Fruit fly (Drosophila melanogaster) S2 (cell line): ENCODE results near the gene lectin-37Db.

Experiments used
- CG8478 ChIP-seq: fragments of >200 bp; optimal IDR thresholded peaks from 2 replicates; lab custom pipeline; 2018
- CTCF ChIP-seq, 2 experiments: fragments of >200 bp; optimal IDR thresholded peaks; 2 replicates each; lab custom pipeline; 2018

Gene lectin-37Db

DNA sequence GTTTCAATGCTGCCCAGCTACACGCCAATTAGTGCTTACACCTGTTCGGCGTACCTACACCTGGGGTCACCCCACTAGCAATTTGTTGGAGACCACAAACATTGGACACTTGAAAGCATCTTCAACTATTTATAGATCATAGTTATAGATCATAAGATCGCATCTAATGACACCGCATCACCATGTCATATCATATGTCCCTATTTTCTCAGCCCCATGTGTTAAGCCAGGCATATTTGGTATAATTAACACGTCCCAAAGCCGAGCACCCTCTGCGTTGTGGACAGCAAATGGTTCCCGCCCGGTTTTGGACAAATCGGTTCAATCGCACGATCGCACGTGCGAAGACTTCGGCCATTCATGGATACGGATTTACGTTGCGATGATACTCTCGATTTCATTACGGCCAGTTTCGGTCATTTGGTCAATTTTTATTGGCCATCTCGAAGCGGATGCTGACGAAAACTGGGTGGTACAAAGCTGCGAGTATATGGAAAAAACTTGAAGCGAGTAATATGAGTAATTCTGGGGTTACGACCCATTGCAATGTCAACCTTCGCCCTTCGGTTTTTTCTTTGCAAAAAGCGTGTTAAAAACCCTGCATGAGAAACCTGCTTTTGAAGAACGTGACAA, 20.8 kb downstream of the lectin-37Db start:
- no peak for TF ChIP-seq CG8478
- no peak for TF ChIP-seq CTCF (optimal IDR thresholded peaks at IDR 0.05; lab: Kevin White, UChicago)

DNA sequence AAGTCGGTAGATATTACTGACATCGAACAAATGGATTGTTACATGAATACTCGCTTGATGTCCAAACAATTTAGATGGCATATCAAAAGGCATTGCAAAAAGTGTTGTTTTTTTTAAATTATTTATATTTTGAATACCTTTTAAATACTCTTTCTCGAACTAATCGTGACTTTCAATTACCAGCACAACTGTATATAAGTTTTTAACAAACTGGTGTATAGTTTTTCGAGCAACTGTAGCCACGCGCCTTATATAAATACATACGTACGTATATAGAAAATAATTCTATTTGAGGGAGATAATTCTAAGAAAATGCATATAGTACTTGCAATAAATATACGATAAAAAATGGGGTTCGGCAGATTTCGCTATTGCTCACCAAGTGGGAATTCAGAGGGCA, 21.4 kb downstream of the lectin-37Db start:
- TF ChIP-seq CTCF (optimal IDR thresholded peaks at IDR 0.05; lab: Kevin White, UChicago) (no peak), CG8478 (no peak)

DNA sequence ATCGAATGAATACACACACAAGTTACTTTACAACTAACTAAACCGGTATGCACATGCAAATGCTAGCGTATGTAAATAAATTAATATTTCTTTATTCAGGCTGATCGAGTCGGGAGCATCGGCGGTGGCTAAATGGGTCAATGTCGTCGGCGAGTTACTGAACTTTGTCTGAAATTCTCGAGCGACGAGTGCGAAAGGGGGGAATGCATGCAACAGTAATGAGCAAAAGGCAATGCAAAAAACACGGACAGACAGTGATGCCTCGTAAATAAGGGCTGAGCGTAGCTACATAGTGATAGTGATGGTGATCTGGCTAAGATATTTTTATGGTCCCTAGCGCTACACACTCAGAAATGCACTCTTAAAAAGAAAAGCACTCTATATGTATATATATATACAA, 21.9 kb downstream of the lectin-37Db start:
- TF ChIP-seq CTCF (optimal IDR thresholded peaks at IDR 0.05; lab: Kevin White, UChicago) (no peak), CG8478 (no peak)

DNA sequence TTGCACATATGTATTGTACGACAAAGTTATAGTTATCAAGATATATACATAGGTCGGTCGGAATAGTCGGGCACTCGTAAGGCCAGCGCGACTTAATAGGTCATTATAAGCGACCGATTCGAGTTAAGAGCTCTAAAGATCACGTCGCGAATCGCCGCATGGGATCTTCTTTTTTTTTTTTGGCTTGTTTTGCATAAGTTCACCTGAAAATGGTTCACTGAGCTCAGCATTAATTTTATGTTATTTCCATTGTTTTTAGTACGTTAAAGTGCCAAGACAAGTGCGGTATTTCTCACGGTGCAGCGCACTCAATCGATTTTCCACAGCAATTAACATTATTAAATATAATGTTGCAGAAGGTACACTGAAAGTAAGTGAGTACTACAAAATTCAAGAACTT, 22.5 kb downstream of the lectin-37Db start:
- TF ChIP-seq CG8478 = no peak
- TF ChIP-seq CTCF (optimal IDR thresholded peaks at IDR 0.05; lab: Kevin White, UChicago) = no peak

DNA sequence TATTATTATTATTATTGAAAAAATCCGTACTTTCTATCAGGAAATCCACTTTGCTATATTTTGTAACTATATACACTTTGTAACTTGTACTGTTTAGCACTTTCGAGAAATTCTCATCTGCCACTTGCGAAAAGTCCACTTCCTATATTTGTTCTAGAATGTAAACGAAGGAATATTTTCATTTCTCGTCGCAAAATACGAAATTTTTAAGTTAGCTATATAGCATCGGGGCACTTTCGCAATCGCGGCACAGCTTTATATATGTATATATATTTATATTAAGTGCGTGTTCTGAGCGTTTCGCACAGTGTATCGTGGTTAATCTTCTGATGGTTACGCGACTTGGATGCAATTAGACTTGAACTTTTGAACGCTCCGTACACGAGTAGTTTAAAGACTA, 22.9 kb downstream of the lectin-37Db start, which contains the start of gene RanGAP:
RanGAP (plus strand) TSS at position 169 of the 400 bp plus-strand sequence.
- TF ChIP-seq CG8478 = no peak
- TF ChIP-seq CTCF (optimal IDR thresholded peaks at IDR 0.05; lab: Kevin White, UChicago) = no peak

DNA sequence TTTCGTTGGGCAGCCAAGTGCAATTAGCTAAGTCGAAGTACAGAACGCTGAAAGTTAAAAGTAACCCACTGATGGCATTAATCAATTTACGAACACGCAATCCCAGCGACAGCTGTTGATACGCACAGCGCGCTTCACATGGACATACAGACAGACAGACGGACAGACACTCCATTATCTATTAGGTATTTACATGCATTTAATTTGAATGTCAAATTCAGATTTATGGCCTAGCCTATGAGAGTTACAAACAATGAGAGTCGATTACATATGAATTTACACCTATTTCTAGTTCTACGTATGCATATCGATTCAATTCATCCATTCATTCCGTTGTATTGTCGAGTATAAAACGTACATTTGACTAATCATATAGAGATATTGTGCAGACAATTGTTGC, 23.8 kb downstream of the lectin-37Db start, which contains the start of gene CG10237:
CG10237 (minus strand) TSS at position 101 of the 400 bp plus-strand sequence.
- no peak for TF ChIP-seq CG8478
- TF ChIP-seq CTCF (optimal IDR thresholded peaks at IDR 0.05; lab: Kevin White, UChicago) = no peak

DNA sequence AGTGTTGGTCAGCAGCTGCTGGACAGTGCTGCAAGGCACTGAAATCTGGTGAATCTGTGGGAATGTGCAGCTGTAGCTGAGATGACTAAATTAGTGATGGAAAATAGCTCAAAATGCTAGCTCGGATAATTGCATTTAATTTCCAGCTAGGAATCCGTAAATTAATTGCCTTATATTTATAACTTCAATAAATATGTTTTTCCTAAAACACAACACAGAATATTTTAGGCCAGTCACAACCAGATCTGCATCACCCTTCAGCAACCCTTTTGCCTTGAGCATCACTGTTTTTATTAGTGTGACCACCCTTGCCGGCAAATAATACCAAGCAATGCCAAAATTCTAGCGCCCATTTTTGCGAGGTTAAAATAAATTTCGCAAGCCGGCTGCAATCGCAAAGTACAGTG, 25.9 kb downstream of the lectin-37Db start, which contains the start of gene Hs2st:
Hs2st (minus strand) TSS at position 17 of the 407 bp plus-strand sequence.
- TF ChIP-seq CG8478 (no peak), CTCF (optimal IDR thresholded peaks at IDR 0.05; lab: Kevin White, UChicago) (no peak)

DNA sequence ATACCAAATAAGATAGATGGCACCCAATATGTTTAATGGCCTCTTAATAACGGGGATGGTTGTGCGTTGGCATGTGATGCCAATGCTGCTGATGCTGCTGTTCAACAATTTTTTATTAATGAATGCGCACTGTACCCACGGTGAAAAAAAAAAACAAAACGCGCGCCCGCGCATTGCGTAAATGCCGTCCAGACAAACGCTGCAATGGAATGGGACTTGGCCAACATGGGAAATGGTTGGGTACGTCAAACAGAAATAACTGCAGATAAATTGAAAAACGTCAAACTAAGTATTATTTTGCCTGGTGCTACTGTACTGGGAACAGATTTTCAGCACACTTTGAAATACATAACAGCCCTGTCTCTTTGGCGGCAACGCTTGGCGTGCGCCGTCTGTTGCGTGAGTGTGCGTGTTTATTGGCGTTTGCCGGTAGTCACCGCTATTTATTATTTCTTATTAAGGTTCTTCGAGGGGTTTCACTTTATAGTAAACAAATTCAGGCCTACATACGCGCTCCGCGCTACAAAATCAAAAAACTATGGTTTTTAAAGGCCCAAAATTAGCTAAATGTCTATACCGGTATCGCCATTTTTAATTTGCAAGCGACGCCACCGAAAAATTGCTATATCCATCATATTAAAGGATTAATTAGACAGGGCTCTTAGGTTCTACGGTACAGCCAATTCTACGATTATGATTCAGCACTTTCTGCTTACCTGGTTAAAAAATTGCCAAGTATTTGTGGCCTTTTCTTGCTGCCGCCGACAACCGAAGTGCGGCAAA, 33.9 kb downstream of the lectin-37Db start:
- TF ChIP-seq CG8478 (no peak), CTCF (optimal IDR thresholded peaks at IDR 0.05; lab: Kevin White, UChicago) (no peak)

DNA sequence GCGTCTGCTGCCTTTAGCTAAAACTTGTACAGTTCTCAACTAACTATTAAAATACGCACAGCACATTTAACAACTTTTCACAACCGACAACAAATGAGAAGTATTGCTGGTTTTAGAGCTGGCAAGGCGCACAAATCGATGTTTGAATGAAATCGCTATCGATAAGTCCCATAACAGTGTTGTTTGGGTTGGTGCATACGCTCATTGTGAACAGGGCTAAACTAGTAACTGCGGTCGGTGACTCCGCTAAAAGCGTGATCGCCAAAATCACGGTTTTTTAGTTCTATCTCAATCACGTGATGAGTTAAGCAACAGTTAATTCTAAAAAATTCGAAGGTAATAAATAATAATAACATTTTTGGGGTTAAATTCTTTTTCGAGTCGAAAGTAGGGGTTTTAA, 34.5 kb downstream of the lectin-37Db start, which contains the start of gene Top2:
Top2 (minus strand) TSS at position 110 of the 400 bp plus-strand sequence.
- no peak for TF ChIP-seq CG8478
- peak; percentile 72 to 74 for TF ChIP-seq CTCF (optimal IDR thresholded peaks at IDR 0.05; lab: Kevin White, UChicago)

DNA sequence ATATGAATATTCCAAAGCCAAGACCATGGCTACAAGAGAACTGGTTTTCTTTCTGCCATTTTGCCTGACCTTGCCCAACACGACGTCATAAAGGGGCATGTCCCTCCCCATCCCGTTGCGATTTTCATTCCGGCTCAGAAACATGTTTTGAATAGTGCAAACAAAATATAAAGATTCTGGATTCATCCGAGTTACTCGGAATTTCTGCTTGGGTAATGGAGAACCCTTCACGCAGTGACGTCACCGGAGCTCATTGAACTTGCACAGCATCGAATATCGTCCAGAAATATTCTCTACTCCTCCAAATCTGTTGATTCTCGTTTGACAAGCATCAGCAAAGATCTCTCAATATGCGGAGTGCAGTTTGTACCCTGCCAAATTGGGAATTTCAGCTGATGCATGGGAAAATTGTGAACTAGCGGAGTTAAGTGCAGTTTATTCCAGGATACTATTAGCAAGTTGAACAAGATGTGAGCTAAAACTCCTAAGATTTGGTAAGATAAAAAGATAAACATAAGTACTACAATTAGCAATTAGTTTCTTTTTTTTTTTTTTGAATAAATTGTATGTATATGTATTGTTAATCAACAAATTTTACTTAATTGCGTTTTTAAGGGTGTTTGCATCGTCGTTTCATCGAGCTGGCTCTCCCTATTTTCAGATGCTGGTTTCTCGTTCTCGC, 35.3 kb downstream of the lectin-37Db start, which contains the start of gene CG10026:
CG10026 (plus strand) TSS at position 187 of the 682 bp plus-strand sequence.
- TF ChIP-seq CTCF (optimal IDR thresholded peaks at IDR 0.05; lab: Kevin White, UChicago) = no peak
- TF ChIP-seq CG8478 = no peak

DNA sequence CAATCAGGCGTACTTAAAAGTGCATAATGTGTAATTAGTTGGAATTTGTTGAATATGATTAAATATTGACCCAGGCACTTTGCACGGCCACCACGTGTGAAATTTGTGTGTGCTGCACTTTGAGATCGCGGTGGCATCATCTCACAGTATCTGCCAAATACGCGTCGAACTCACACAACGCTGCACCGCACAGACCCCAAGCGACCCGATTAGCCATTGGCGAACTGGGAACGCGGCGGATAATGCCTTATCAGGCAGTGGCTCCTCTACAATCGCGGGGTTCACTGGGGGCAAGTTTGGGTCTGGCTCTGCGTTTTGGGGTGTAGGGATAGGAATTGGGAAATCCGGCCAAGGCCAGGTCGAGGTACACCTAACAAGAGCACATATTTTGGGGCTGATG, 36.3 kb downstream of the lectin-37Db start:
- TF ChIP-seq CTCF (optimal IDR thresholded peaks at IDR 0.05; lab: Kevin White, UChicago) = no peak
- TF ChIP-seq CG8478 = no peak

DNA sequence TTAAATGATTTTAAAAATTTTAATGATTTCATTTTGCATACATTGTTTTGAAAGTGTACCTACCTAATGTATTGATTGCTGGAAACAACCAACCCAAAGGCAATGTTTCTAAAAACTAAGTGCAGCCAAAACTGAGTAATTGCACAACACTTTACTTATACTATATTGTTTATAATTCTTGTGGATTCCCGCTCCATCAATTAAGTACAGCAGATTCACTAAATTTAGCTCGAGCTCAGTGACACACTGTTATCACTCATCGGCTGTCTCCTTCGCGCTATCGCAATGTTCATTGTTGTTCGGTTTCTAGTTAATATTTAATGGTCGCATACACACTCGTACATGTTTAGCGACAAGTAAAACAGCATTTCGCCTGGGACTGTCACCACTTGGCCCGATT, 36.8 kb downstream of the lectin-37Db start:
- TF ChIP-seq CTCF (optimal IDR thresholded peaks at IDR 0.05; lab: Kevin White, UChicago) (no peak), CG8478 (no peak)

DNA sequence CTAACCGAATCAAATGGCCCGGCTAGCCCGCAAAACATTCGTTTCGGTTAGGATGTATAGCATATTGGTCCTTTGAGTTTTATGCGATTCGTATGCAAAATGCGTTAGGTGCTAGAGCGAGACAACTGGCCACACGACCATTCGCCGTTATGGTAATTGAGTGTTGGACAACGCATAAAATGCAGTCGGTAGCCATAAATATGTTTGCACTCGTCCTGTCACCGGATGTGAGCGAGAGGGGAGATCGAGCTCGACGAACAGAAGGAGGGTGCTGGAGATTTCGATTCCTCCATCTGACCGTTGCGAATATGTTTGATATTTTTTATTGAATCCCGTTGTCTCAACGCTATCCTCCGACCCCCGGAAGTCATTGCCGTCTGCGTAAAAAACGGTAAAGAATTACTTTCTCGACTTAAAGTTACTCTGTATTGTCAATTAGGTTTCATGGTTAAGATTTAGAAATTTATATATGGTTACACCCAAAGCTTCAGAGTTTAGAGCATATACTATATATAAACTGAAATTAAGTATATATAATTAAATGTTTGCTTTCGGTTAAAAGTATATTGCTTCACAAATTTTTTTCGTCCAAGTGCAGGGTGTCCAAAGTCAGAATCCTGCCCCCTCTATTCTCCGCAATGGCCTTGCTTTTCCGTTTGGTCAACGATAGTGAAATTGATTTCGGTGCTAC, 39.2 kb downstream of the lectin-37Db start:
- TF ChIP-seq CTCF (optimal IDR thresholded peaks at IDR 0.05; lab: Kevin White, UChicago) = no peak
- no peak for TF ChIP-seq CG8478

DNA sequence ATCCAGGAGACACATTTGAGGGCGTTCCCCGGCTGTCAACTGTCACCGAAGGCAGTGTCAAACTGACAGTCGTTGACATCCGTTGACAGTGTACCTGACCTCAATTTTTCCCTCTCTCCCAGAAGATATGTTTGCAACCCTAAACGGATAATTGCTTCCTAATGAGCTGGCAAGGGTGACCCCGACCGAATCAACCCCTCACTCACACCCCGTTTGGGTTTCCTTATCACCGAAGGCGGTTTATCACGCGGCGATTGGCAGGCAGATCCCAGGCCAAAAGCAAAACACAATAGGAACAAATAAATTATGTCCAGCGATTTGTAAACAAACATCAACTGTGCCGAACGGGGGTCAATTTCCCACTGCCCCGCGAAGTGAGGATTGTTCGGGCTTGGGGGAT, 40.5 kb downstream of the lectin-37Db start:
- TF ChIP-seq CG8478 (no peak), CTCF (optimal IDR thresholded peaks at IDR 0.05; lab: Kevin White, UChicago) (no peak)

DNA sequence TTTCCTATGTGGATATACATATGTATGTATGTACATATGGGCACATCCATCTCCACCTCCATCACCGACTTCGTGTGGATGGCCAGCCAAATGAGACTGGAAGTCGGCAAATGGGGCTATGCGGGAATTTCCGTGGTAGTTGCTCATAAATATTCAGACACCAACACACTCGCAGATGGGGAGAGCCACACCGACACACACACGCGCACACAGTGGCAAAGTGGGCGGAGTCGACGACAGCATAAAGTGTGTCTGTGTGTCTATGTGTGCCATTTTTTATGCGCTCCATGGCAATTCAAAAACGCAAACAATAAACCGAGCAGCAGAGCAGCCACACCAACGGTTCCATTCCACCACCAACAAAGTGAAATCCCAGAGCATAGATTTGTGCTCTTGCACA, 44.0 kb downstream of the lectin-37Db start:
- TF ChIP-seq CTCF (optimal IDR thresholded peaks at IDR 0.05; lab: Kevin White, UChicago) (no peak), CG8478 (no peak)
